Worm (Caenorhabditis elegans): ENCODE measurements around the gene srz-103.

DNA sequence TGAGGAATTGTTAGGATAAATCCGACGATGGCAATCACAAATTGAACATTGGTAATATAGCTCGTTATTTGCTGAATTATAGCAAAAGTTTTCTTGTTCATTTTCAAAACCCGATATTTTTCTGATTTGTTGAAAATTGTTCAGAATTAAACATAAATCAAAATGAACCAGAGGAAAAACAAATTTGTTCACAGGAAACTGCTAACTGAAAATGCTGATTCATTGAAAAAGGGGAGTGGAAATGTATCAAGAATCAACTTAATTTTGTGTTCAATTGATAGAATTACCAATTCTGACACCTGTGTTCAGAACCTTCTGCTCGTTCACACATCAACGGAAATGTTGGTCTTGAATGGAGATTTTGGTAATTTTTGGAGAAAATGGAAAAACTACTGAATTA, 35.6 kb downstream of the srz-103 start, which contains the start of gene srw-77:
- no peak for TF ChIP-seq blmp-1 (tag; optimal IDR thresholded peaks at IDR 0.05)
- no peak for TF ChIP-seq nhr-77 (tag; optimal IDR thresholded peaks at IDR 0.05)
- TF ChIP-seq aly-2 (tag; optimal IDR thresholded peaks at IDR 0.05): no peak
- no peak for TF ChIP-seq ama-1 (optimal IDR thresholded peaks at IDR 0.05)
- no peak for TF ChIP-seq swsn-7 (tag; optimal IDR thresholded peaks at IDR 0.05)
- no peak for TF ChIP-seq sup-37 (GFP tag; optimal IDR thresholded peaks at IDR 0.05)
- TF ChIP-seq fos-1 (tag; optimal IDR thresholded peaks at IDR 0.05): no peak
- TF ChIP-seq lin-15B (tag; optimal IDR thresholded peaks at IDR 0.05): no peak
- no peak for TF ChIP-seq ztf-11 (tag; optimal IDR thresholded peaks at IDR 0.05)
- TF ChIP-seq alr-1 (tag; optimal IDR thresholded peaks at IDR 0.05; ENCODE audit: borderline replicate concordance): no peak
- TF ChIP-seq sox-4 (tag; optimal IDR thresholded peaks at IDR 0.05): no peak

All from whole organism, L1 larva.